Worm (Caenorhabditis elegans) whole organism, L4/young adult: ENCODE data around the gene pyt-1.

Source experiments
- W03F9.2 ChIP-seq: fragments of 150-350 bp; optimal IDR thresholded peaks from 2 replicates; lab custom pipeline; 2014; ENCODE audit warnings: missing biosample characterization, missing genetic modification characterization
- dao-5 ChIP-seq: sonication (generic microtip); optimal IDR thresholded peaks from 2 replicates; lab custom pipeline; 2016; ENCODE audit warnings: missing genotype, missing genetic modification characterization, moderate library complexity, missing compliant biosample characterization
- him-1 ChIP-seq: sonication (generic microtip); optimal IDR thresholded peaks from 2 replicates; lab custom pipeline; 2016; ENCODE audit warnings: missing genotype, missing genetic modification reagents, missing genetic modification characterization, missing compliant biosample characterization

DNA sequence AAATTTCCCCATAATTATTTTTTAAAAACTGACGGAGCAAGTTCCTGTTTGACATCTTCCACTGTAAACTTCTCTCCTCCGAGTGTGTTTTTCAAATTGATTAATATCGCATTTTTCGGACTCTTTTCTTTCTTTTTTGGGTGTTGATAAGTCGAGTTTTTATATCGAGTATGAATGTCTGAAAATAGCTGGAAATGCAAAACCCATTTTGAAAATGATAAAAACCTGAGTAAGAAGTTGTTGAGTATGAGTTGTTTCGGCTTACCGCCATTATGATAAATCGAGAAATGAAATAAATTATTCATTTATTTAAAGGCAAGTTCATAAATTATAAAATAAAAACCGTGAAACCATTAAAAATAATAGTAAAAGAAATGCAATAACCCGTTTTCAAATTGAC lies 43.4 kb downstream of the pyt-1 start, which contains the start of gene ZK856.18:
- TF ChIP-seq him-1 (no peak), dao-5 (tag; lab: Kevin White, UChicago) (no peak), W03F9.2 (no peak)
